Worm (Caenorhabditis elegans): ENCODE measurements around the gene bas-1.

Gene bas-1

ce11 chrIII:5594350-5594749 is 17.7 kb upstream of the bas-1 start:
- TF ChIP-seq sma-9 (GFP tag; optimal IDR thresholded peaks at IDR 0.05): peak; percentile 7
- TF ChIP-seq sma-9 (tag; optimal IDR thresholded peaks at IDR 0.05): no peak
- no peak for TF ChIP-seq nhr-237 (tag; optimal IDR thresholded peaks at IDR 0.05)
- no peak for TF ChIP-seq ztf-1 (GFP tag; conservative IDR thresholded peaks at IDR 0.05)
- TF ChIP-seq sma-3 (GFP tag; optimal IDR thresholded peaks at IDR 0.05): peak; percentile 43
- no peak for TF ChIP-seq Y55F3AM.14 (GFP tag; optimal IDR thresholded peaks at IDR 0.05)
- TF ChIP-seq ztf-11 (tag; optimal IDR thresholded peaks at IDR 0.05): no peak
- TF ChIP-seq nhr-21 (tag; optimal IDR thresholded peaks at IDR 0.05): peak; percentile 30
- peak; percentile 19 for TF ChIP-seq fos-1 (tag; optimal IDR thresholded peaks at IDR 0.05)
- no peak for TF ChIP-seq aly-2 (tag; optimal IDR thresholded peaks at IDR 0.05)
- TF ChIP-seq ztf-4 (tag; optimal IDR thresholded peaks at IDR 0.05): no peak
- peak; percentile 71 for TF ChIP-seq nhr-25 (tag; optimal IDR thresholded peaks at IDR 0.05)

- TF ChIP-seq alr-1 (tag; optimal IDR thresholded peaks at IDR 0.05): no peak
- TF ChIP-seq sma-3 (GFP tag; optimal IDR thresholded peaks at IDR 0.05): peak; percentile 9
- peak; percentile 73 for TF ChIP-seq fos-1 (tag; optimal IDR thresholded peaks at IDR 0.05)
These were observed 16.6 kb upstream of the bas-1 start, which contains the start of gene ced-6 for ce11 chrIII:5595445-5595844. ced-6 (plus strand) TSS chrIII:5595771.

ce11 chrIII:5599958-5600357 is 12.1 kb upstream of the bas-1 start, which contains the start of gene wdr-37:
wdr-37 (minus strand) TSS chrIII:5600058.
- no peak for TF ChIP-seq elt-1 (tag; optimal IDR thresholded peaks at IDR 0.05)
- TF ChIP-seq nhr-25 (tag; optimal IDR thresholded peaks at IDR 0.05): peak; percentile 5

ce11 chrIII:5601999-5602398 is 10.1 kb upstream of the bas-1 start:
- TF ChIP-seq lin-11 (tag; optimal IDR thresholded peaks at IDR 0.05): no peak
- TF ChIP-seq peb-1 (tag; optimal IDR thresholded peaks at IDR 0.05): no peak
- TF ChIP-seq nhr-25 (tag; optimal IDR thresholded peaks at IDR 0.05): peak; percentile 63
- TF ChIP-seq aly-2 (tag; optimal IDR thresholded peaks at IDR 0.05): no peak
- no peak for TF ChIP-seq snpc-4 (tag; optimal IDR thresholded peaks at IDR 0.05)
- TF ChIP-seq lsy-2 (tag; optimal IDR thresholded peaks at IDR 0.05): peak; percentile 13 to 72
- no peak for TF ChIP-seq unc-62 (GFP tag; optimal IDR thresholded peaks at IDR 0.05)
- TF ChIP-seq nhr-23 (tag; optimal IDR thresholded peaks at IDR 0.05): no peak
- peak; percentile 59 for TF ChIP-seq crh-2 (tag; optimal IDR thresholded peaks at IDR 0.05)
- TF ChIP-seq blmp-1 (tag; optimal IDR thresholded peaks at IDR 0.05; ENCODE audit: insufficient read depth): no peak
- no peak for TF ChIP-seq mbf-1 (tag; optimal IDR thresholded peaks at IDR 0.05)
- TF ChIP-seq F13H6.1 (tag; optimal IDR thresholded peaks at IDR 0.05): peak; percentile 65
- no peak for TF ChIP-seq nhr-11 (tag; optimal IDR thresholded peaks at IDR 0.05)
- TF ChIP-seq C34F6.9 (tag; optimal IDR thresholded peaks at IDR 0.05): peak; percentile 63
- TF ChIP-seq zag-1 (tag; optimal IDR thresholded peaks at IDR 0.05): no peak
- TF ChIP-seq ztf-4 (tag; optimal IDR thresholded peaks at IDR 0.05): peak; percentile 51
- TF ChIP-seq lin-13 (GFP tag; optimal IDR thresholded peaks at IDR 0.05): peak; percentile 74
- TF ChIP-seq nhr-10 (tag; optimal IDR thresholded peaks at IDR 0.05): no peak
- TF ChIP-seq skn-1 (tag; optimal IDR thresholded peaks at IDR 0.05): no peak
- peak; percentile 73 for TF ChIP-seq sma-9 (GFP tag; optimal IDR thresholded peaks at IDR 0.05)
- no peak for TF ChIP-seq sma-9 (tag; optimal IDR thresholded peaks at IDR 0.05)
- peak; percentile 22 for TF ChIP-seq sem-4 (tag; optimal IDR thresholded peaks at IDR 0.05)
- no peak for TF ChIP-seq nhr-77 (tag; optimal IDR thresholded peaks at IDR 0.05)
- peak; percentile 58 for TF ChIP-seq egl-27 (tag; optimal IDR thresholded peaks at IDR 0.05)
- TF ChIP-seq nhr-6 (tag; optimal IDR thresholded peaks at IDR 0.05): no peak
- TF ChIP-seq fos-1 (tag; optimal IDR thresholded peaks at IDR 0.05): peak; percentile 64
- no peak for TF ChIP-seq Y55F3AM.14 (GFP tag; optimal IDR thresholded peaks at IDR 0.05)
- TF ChIP-seq elt-1 (tag; optimal IDR thresholded peaks at IDR 0.05): no peak
- TF ChIP-seq ZK546.5 (tag; optimal IDR thresholded peaks at IDR 0.05): no peak
- TF ChIP-seq sma-3 (GFP tag; optimal IDR thresholded peaks at IDR 0.05): peak; percentile 76
- peak; percentile 25 for TF ChIP-seq ceh-16 (tag; optimal IDR thresholded peaks at IDR 0.05)
- TF ChIP-seq nhr-129 (tag; optimal IDR thresholded peaks at IDR 0.05): peak; percentile 87
- TF ChIP-seq nhr-12 (tag; optimal IDR thresholded peaks at IDR 0.05): no peak
- no peak for TF ChIP-seq lin-39 (tag; optimal IDR thresholded peaks at IDR 0.05)
- TF ChIP-seq ama-1 (optimal IDR thresholded peaks at IDR 0.05): no peak
- no peak for TF ChIP-seq dmd-4 (tag; optimal IDR thresholded peaks at IDR 0.05)
- no peak for TF ChIP-seq ceh-82 (tag; optimal IDR thresholded peaks at IDR 0.05)
- no peak for TF ChIP-seq ztf-1 (GFP tag; conservative IDR thresholded peaks at IDR 0.05)
- no peak for TF ChIP-seq nhr-237 (tag; optimal IDR thresholded peaks at IDR 0.05)
- no peak for TF ChIP-seq unc-39 (tag; optimal IDR thresholded peaks at IDR 0.05)
- peak; percentile 20 for TF ChIP-seq unc-55 (GFP tag; optimal IDR thresholded peaks at IDR 0.05)
- no peak for TF ChIP-seq mdl-1 (tag; optimal IDR thresholded peaks at IDR 0.05)
- TF ChIP-seq alr-1 (tag; optimal IDR thresholded peaks at IDR 0.05): no peak
- no peak for TF ChIP-seq R02D3.7 (tag; optimal IDR thresholded peaks at IDR 0.05)
- peak; percentile 70 for TF ChIP-seq nhr-21 (tag; optimal IDR thresholded peaks at IDR 0.05)
- TF ChIP-seq gmeb-1 (tag; optimal IDR thresholded peaks at IDR 0.05): peak; percentile 62

Measured in whole organism, L2 larva.